Worm (Caenorhabditis elegans) whole organism, young adult: ENCODE measurements around the gene hum-2.

ENCODE experiments used
- B0019.2 ChIP-seq: fragments of 200-800 bp; sonication (Bioruptor generic); conservative IDR thresholded peaks from 2 replicates; pipeline ENCODE4 v1.3.6; 2022; ENCODE audit warnings: missing genetic modification reagents, missing genetic modification characterization, missing compliant biosample characterization
- B0035.1 ChIP-seq: sonication (generic microtip); optimal IDR thresholded peaks from 2 replicates; lab custom pipeline; 2016; ENCODE audit warnings: missing genetic modification characterization, mild to moderate bottlenecking, missing compliant biosample characterization, missing genotype, missing genetic modification reagents
- D2030.7 ChIP-seq: fragments of 200-800 bp; sonication (Bioruptor generic); IDR thresholded peaks from 2 replicates; pipeline ENCODE4 v1.3.6; 2022; ENCODE audit warnings: missing genetic modification reagents, missing genetic modification characterization, missing compliant biosample characterization
- F10E7.11 ChIP-seq: sonication (generic microtip); optimal IDR thresholded peaks from 2 replicates; lab custom pipeline; 2017; ENCODE audit warnings: mild to moderate bottlenecking, missing genetic modification characterization, moderate library complexity, missing compliant biosample characterization
- F33H1.4 ChIP-seq: fragments of 200-800 bp; sonication (Bioruptor generic); IDR thresholded peaks from 2 replicates; pipeline ENCODE4 v1.3.6; 2022; ENCODE audit warnings: missing genetic modification reagents, missing genetic modification characterization, missing compliant biosample characterization
- F57C9.4 ChIP-seq: sonication (generic microtip); optimal IDR thresholded peaks from 2 replicates; lab custom pipeline; 2017; ENCODE audit warnings: mild to moderate bottlenecking, missing genetic modification characterization, missing compliant biosample characterization
- K11D2.4 ChIP-seq: fragments of 200-800 bp; sonication (Bioruptor generic); IDR thresholded peaks from 2 replicates; pipeline ENCODE4 v1.3.6; 2022; ENCODE audit warnings: missing genetic modification reagents, missing genetic modification characterization, missing compliant biosample characterization
- K12H6.12 ChIP-seq: fragments of 200-800 bp; sonication (Bioruptor generic); optimal IDR thresholded peaks from 2 replicates; lab custom pipeline; 2018; ENCODE audit warnings: mild to moderate bottlenecking, missing genetic modification characterization, missing compliant biosample characterization
- Y53G8AR.9 ChIP-seq: fragments of 200-800 bp; sonication (Bioruptor generic); conservative IDR thresholded peaks from 2 replicates; pipeline ENCODE4 v1.3.6; 2022; ENCODE audit warnings: missing genetic modification reagents, missing genetic modification characterization, missing compliant biosample characterization
- ZK185.1 ChIP-seq: sonication (generic microtip); optimal IDR thresholded peaks from 2 replicates; lab custom pipeline; 2016; ENCODE audit warnings: mild to moderate bottlenecking, missing genetic modification characterization, missing compliant biosample characterization; ENCODE audit not compliant: poor library complexity, severe bottlenecking
- atf-7 ChIP-seq: sonication (generic microtip); optimal IDR thresholded peaks from 2 replicates; lab custom pipeline; 2017; ENCODE audit warnings: mild to moderate bottlenecking, missing genetic modification characterization, missing compliant biosample characterization
- attf-5 ChIP-seq: fragments of 200-800 bp; sonication (Bioruptor generic); optimal IDR thresholded peaks from 2 replicates; lab custom pipeline; 2018; ENCODE audit warnings: mild to moderate bottlenecking, missing genetic modification characterization, missing compliant biosample characterization
- attf-6 ChIP-seq: fragments of 200-800 bp; sonication (Bioruptor generic); IDR thresholded peaks from 2 replicates; pipeline ENCODE4 v1.3.6; 2022; ENCODE audit warnings: missing genetic modification reagents, missing genetic modification characterization, missing compliant biosample characterization
- cebp-1 ChIP-seq, 2 experiments: fragments of 200-800 bp in 1 of 2; sonication (Bioruptor generic) in 1 of 2; sonication (generic microtip) in 1 of 2; IDR thresholded peaks in 1 of 2; optimal IDR thresholded peaks in 1 of 2; 2 replicates each; pipeline versions ENCODE4 v1.3.6 to Lab custom; 2017 to 2022; ENCODE audit warnings: missing compliant biosample characterization in 2 of 2, missing genetic modification characterization in 2 of 2, mild to moderate bottlenecking in 1 of 2, missing genetic modification reagents in 1 of 2, moderate library complexity in 1 of 2
- ceh-27 ChIP-seq: fragments of 200-800 bp; sonication (Bioruptor generic); optimal IDR thresholded peaks from 2 replicates; lab custom pipeline; 2018; ENCODE audit warnings: mild to moderate bottlenecking, missing genetic modification characterization, moderate library complexity, missing compliant biosample characterization
- chd-7 ChIP-seq: sonication (generic microtip); optimal IDR thresholded peaks from 2 replicates; lab custom pipeline; 2016; ENCODE audit warnings: mild to moderate bottlenecking, missing genetic modification characterization, moderate library complexity, missing compliant biosample characterization
- dox-1 ChIP-seq: fragments of 200-800 bp; sonication (Bioruptor generic); IDR thresholded peaks from 2 replicates; pipeline ENCODE4 v1.3.6; 2022; ENCODE audit warnings: missing genetic modification reagents, missing genetic modification characterization, missing compliant biosample characterization
- ets-4 ChIP-seq: fragments of 200-800 bp; sonication (Bioruptor generic); optimal IDR thresholded peaks from 2 replicates; lab custom pipeline; 2018; ENCODE audit warnings: mild to moderate bottlenecking, missing genetic modification characterization, missing compliant biosample characterization
- fkh-3 ChIP-seq: sonication (generic microtip); optimal IDR thresholded peaks from 2 replicates; lab custom pipeline; 2016; ENCODE audit warnings: mild to moderate bottlenecking, missing genetic modification characterization, missing compliant biosample characterization
- hlh-12 ChIP-seq: sonication (generic microtip); optimal IDR thresholded peaks from 2 replicates; lab custom pipeline; 2016; ENCODE audit warnings: missing genetic modification characterization, missing compliant biosample characterization
- hmg-1.2 ChIP-seq: fragments of 200-800 bp; sonication (Bioruptor generic); IDR thresholded peaks from 2 replicates; pipeline ENCODE4 v1.3.6; 2022; ENCODE audit warnings: missing genetic modification reagents, missing genetic modification characterization, missing compliant biosample characterization
- lag-1 ChIP-seq: fragments of 200-800 bp; sonication (Bioruptor generic); IDR thresholded peaks from 2 replicates; pipeline ENCODE4 v1.3.6; 2022; ENCODE audit warnings: missing genetic modification reagents, missing genetic modification characterization, missing compliant biosample characterization
- let-607 ChIP-seq, 2 experiments: fragments of 200-800 bp in 1 of 2; sonication (Bioruptor generic) in 1 of 2; sonication (generic microtip) in 1 of 2; optimal IDR thresholded peaks; 2 replicates each; lab custom pipeline; 2016 to 2018; ENCODE audit warnings: mild to moderate bottlenecking in 2 of 2, missing compliant biosample characterization in 2 of 2, missing genetic modification characterization in 2 of 2, moderate library complexity in 2 of 2, missing genotype in 1 of 2
- lin-35 ChIP-seq, 3 experiments: fragments of 150-350 bp in 2 of 3; sonication (generic microtip) in 1 of 3; optimal IDR thresholded peaks; 2 replicates each; lab custom pipeline; 2014 to 2018; ENCODE audit warnings: missing biosample characterization in 3 of 3, missing genetic modification characterization in 3 of 3, missing genetic modification reagents in 3 of 3
- lin-40 ChIP-seq: sonication (generic microtip); optimal IDR thresholded peaks from 2 replicates; lab custom pipeline; 2016; ENCODE audit warnings: missing genetic modification characterization, mild to moderate bottlenecking, missing compliant biosample characterization, missing genotype, missing genetic modification reagents
- nhr-80 ChIP-seq: sonication (generic microtip); optimal IDR thresholded peaks from 2 replicates; lab custom pipeline; 2016; ENCODE audit warnings: missing genetic modification characterization, missing compliant biosample characterization
- nhr-90 ChIP-seq: sonication (generic microtip); optimal IDR thresholded peaks from 2 replicates; lab custom pipeline; 2016; ENCODE audit warnings: missing genotype, mild to moderate bottlenecking, missing genetic modification characterization, missing compliant biosample characterization
- pha-4 ChIP-seq: fragments of 150-350 bp; sonication (generic microtip); optimal IDR thresholded peaks from 2 replicates; lab custom pipeline; 2014; ENCODE audit warnings: missing biosample characterization, missing genetic modification reagents, missing genetic modification characterization
- snpc-1.1 ChIP-seq: sonication (generic microtip); optimal IDR thresholded peaks from 2 replicates; lab custom pipeline; 2017; ENCODE audit warnings: missing genetic modification characterization, mild to moderate bottlenecking, missing compliant biosample characterization, antibody characterized with exemption, moderate library complexity, missing genotype, missing genetic modification reagents; ENCODE audit not compliant: insufficient read depth
- snpc-4 ChIP-seq, 5 experiments: fragments of 150-350 bp in 1 of 5; sonication (generic microtip) in 4 of 5; optimal IDR thresholded peaks; 2 replicates each; lab custom pipeline; 2014 to 2018; ENCODE audit warnings: missing genetic modification characterization in 5 of 5, missing biosample characterization in 3 of 5, antibody characterized with exemption in 2 of 5, mild to moderate bottlenecking in 2 of 5, missing compliant biosample characterization in 2 of 5, missing genotype in 2 of 5, moderate library complexity in 2 of 5, missing genetic modification reagents in 1 of 5
- sptf-2 ChIP-seq: fragments of 200-800 bp; sonication (Bioruptor generic); optimal IDR thresholded peaks from 2 replicates; lab custom pipeline; 2018; ENCODE audit warnings: mild to moderate bottlenecking, missing genetic modification characterization, missing compliant biosample characterization
- tbx-9 ChIP-seq: sonication (generic microtip); optimal IDR thresholded peaks from 2 replicates; lab custom pipeline; 2016; ENCODE audit warnings: borderline replicate concordance, missing genetic modification characterization, inconsistent platforms, missing compliant biosample characterization
- ztf-18 ChIP-seq: sonication (generic microtip); optimal IDR thresholded peaks from 2 replicates; lab custom pipeline; 2016; ENCODE audit warnings: missing genotype, mild to moderate bottlenecking, missing genetic modification characterization, missing compliant biosample characterization
- ztf-3 ChIP-seq: fragments of 200-800 bp; sonication (Bioruptor generic); optimal IDR thresholded peaks from 2 replicates; lab custom pipeline; 2018; ENCODE audit warnings: mild to moderate bottlenecking, missing genetic modification characterization, missing compliant biosample characterization

hum-2 gene

DNA sequence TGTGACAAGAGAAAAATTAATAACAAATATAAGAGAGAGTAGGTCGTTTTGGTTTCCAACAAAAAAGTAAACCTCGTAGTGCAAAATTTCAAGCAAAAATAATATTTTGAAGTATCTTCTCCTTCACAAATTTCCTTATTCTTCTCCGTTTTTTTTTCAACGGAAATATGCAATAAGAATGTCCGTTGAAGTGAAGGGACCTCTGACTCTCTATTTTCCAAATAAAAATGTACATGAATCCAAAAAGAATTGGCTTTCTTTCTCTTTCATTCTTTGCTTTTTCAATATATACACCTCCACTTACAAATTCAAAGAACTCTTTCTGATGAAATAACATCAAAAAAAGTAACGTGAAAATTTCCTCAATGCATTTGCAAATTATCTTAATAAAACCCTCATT, 30.6 kb downstream of the hum-2 start, which contains the start of gene F36D4.1:
Gene F36D4.1, plus strand, starts transcription at position 301 of the 400 bp plus-strand sequence.
- TF ChIP-seq snpc-1.1: no peak
- no peak for TF ChIP-seq hlh-12 (tag; lab: Kevin White, UChicago)
- no peak for TF ChIP-seq F57C9.4 (tag; lab: Kevin White, UChicago)
- TF ChIP-seq pha-4 (tag; lab: Kevin White, UChicago): no peak
- TF ChIP-seq D2030.7 (GFP tag; lab: Robert Waterston, UW): no peak

DNA sequence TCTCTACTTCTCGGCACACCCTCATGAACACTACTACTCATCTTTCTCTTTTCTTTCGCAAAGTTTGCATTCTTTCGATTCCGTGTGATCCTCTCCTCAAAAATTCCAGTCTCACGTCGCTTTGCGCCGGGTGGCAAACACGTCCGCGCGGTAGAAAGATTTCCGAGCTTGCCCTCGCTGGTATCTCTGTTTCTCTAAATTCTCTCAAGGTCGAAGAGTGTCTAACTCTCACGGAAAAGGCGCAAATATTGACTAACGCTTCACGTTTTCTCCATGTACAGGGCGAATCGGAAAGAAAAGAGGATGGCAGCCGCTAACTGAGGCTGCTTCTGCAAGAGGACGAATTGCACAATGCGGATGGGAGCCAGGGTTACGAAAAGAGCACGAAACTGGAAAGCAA, 36.8 kb downstream of the hum-2 start:
- TF ChIP-seq hmg-1.2 (GFP tag; lab: Robert Waterston, UW) (peak; percentile 55; the same call in 1 of the 2 replicates), F10E7.11 (tag; lab: Kevin White, UChicago) (no peak)

- no peak for TF ChIP-seq ets-4
- TF ChIP-seq ztf-18: no peak
- no peak for TF ChIP-seq let-607 (tag; optimal IDR thresholded peaks at IDR 0.05; lab: Kevin White, UChicago)
- no peak for TF ChIP-seq tbx-9
- TF ChIP-seq fkh-3 (tag; lab: Kevin White, UChicago): no peak
- no peak for TF ChIP-seq lin-35 (GFP tag; optimal IDR thresholded peaks at IDR 0.05; lab: Kevin White, UChicago)
- TF ChIP-seq F33H1.4 (GFP tag; lab: Robert Waterston, UW): no peak
- no peak for TF ChIP-seq sptf-2
- TF ChIP-seq F57C9.4 (tag; lab: Kevin White, UChicago): no peak
- no peak for TF ChIP-seq pha-4 (tag; lab: Kevin White, UChicago)
Measured at ce11 chrV:9423539-9423938, 37.6 kb downstream of the hum-2 start.

ce11 chrV:9424514-9424913, 38.5 kb downstream of the hum-2 start:
- peak; percentile 89 for TF ChIP-seq nhr-80 (tag; lab: Kevin White, UChicago)
- TF ChIP-seq snpc-4 (GFP tag; optimal IDR thresholded peaks at IDR 0.05; lab: Kevin White, UChicago): no peak
- TF ChIP-seq snpc-4 (tag; optimal IDR thresholded peaks at IDR 0.05; lab: Kevin White, UChicago): peak in 1 of 4 experiments; percentile 8
- TF ChIP-seq chd-7 (tag; lab: Kevin White, UChicago): peak; percentile 2
- no peak for TF ChIP-seq nhr-90
- peak; percentile 26 for TF ChIP-seq ceh-27 (GFP tag; lab: Kevin White, UChicago)
- TF ChIP-seq ztf-3 (GFP tag; lab: Kevin White, UChicago): no peak
- peak; percentile 36 for TF ChIP-seq K12H6.12
- TF ChIP-seq dox-1 (GFP tag; lab: Robert Waterston, UW): no peak
- peak in 1 of 2 experiments; percentile 31 for TF ChIP-seq let-607 (tag; optimal IDR thresholded peaks at IDR 0.05; lab: Kevin White, UChicago)
- TF ChIP-seq B0019.2 (GFP tag; lab: Robert Waterston, UW): no peak
- no peak for TF ChIP-seq Y53G8AR.9
- TF ChIP-seq K11D2.4 (GFP tag; lab: Robert Waterston, UW): no peak
- peak; percentile 46 for TF ChIP-seq attf-5 (GFP tag; lab: Kevin White, UChicago)
- TF ChIP-seq lin-40 (tag; lab: Kevin White, UChicago): peak; percentile 26
- TF ChIP-seq lag-1 (GFP tag; lab: Robert Waterston, UW): no peak
- TF ChIP-seq ets-4: peak; percentile 9
- TF ChIP-seq attf-6 (GFP tag; lab: Robert Waterston, UW): no peak
- peak; percentile 5 for TF ChIP-seq ZK185.1
- TF ChIP-seq B0035.1 (tag; lab: Kevin White, UChicago): no peak
- TF ChIP-seq atf-7 (tag; lab: Kevin White, UChicago): peak; percentile 5
- no peak for TF ChIP-seq cebp-1 (GFP tag; IDR thresholded peaks at IDR 0.05; lab: Robert Waterston, UW)
- TF ChIP-seq cebp-1 (tag; optimal IDR thresholded peaks at IDR 0.05; lab: Kevin White, UChicago): peak; percentile 52
